Worm (Caenorhabditis elegans) whole organism, young adult: Measurements from ENCODE around the gene Y73B3A.11.
"Not testable (repeated sequence)": the region's sequence is repeated elsewhere in the genome, so short reads cannot be mapped to it uniquely, and the experiment has no call there.

Source experiments
- F10E7.11 ChIP-seq: sonication (generic microtip); optimal IDR thresholded peaks from 2 replicates; lab custom pipeline; 2017; ENCODE audit warnings: mild to moderate bottlenecking, missing genetic modification characterization, moderate library complexity, missing compliant biosample characterization
- F23B12.7 ChIP-seq: sonication (generic microtip); optimal IDR thresholded peaks from 2 replicates; lab custom pipeline; 2017; ENCODE audit warnings: missing genetic modification characterization, mild to moderate bottlenecking, missing compliant biosample characterization, antibody characterized with exemption, moderate library complexity; ENCODE audit not compliant: insufficient read depth
- dox-1 ChIP-seq: fragments of 200-800 bp; sonication (Bioruptor generic); IDR thresholded peaks from 2 replicates; pipeline ENCODE4 v1.3.6; 2022; ENCODE audit warnings: missing genetic modification reagents, missing genetic modification characterization, missing compliant biosample characterization
- sea-2 ChIP-seq: fragments of 200-800 bp; sonication (Bioruptor generic); IDR thresholded peaks from 2 replicates; pipeline ENCODE4 v1.3.6; 2022; ENCODE audit warnings: missing genetic modification characterization, missing compliant biosample characterization
- tlf-1 ChIP-seq: fragments of 200-800 bp; sonication (Bioruptor generic); optimal IDR thresholded peaks from 2 replicates; lab custom pipeline; 2018; ENCODE audit warnings: mild to moderate bottlenecking, missing genetic modification characterization, missing compliant biosample characterization

DNA sequence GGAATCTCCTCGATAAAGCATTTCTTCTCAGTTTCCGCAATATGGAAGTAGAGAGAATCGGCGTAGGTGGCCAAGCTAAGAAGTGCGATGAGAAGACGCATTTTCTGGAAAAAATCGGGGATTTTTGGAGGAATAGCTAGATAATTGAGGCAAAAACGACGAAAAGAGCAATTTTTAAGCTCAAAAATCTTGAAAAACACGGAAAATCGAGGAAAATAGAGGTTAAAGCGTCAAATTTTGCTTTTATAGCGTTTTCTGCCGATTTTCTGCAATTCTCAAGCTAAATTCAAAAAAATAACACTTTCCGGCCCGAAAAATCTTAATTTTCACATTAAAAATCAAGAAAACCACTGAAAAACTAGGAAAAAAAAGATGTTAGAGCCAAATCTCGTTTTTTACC is 15.1 kb downstream of the Y73B3A.11 start, which contains the start of gene tmed-12:
- not testable (repeated sequence) for TF ChIP-seq dox-1 (GFP tag; lab: Robert Waterston, UW); F23B12.7 (tag; lab: Kevin White, UChicago); tlf-1; F10E7.11; sea-2 (GFP tag; lab: Robert Waterston, UW)
